Worm (Caenorhabditis elegans): ENCODE measurements around the gene mat-2.

ce11 chrII:11103052-11103451 is 9.5 kb upstream of the mat-2 start:
- TF ChIP-seq tbx-8 (GFP tag; optimal IDR thresholded peaks at IDR 0.05) (no peak), unc-62 (GFP tag; optimal IDR thresholded peaks at IDR 0.05) (no peak), mep-1 (tag; optimal IDR thresholded peaks at IDR 0.05) (peak; percentile 71), unc-120 (tag; optimal IDR thresholded peaks at IDR 0.05; ENCODE audit: poor library complexity, severe bottlenecking) (peak; percentile 67), nhr-28 (tag; optimal IDR thresholded peaks at IDR 0.05) (no peak), cnd-1 (tag; optimal IDR thresholded peaks at IDR 0.05) (no peak), unc-39 (tag; optimal IDR thresholded peaks at IDR 0.05) (no peak), zip-8 (tag; optimal IDR thresholded peaks at IDR 0.05) (no peak), nhr-12 (tag; optimal IDR thresholded peaks at IDR 0.05) (no peak), lsy-2 (tag; optimal IDR thresholded peaks at IDR 0.05) (peak; percentile 40), flh-1 (GFP tag; optimal IDR thresholded peaks at IDR 0.05) (no peak), pha-4 (tag; optimal IDR thresholded peaks at IDR 0.05) (peak; percentile 25), ztf-11 (tag; optimal IDR thresholded peaks at IDR 0.05) (no peak)
